Fruit fly (Drosophila melanogaster): ENCODE measurements around the gene CG11664.

DNA sequence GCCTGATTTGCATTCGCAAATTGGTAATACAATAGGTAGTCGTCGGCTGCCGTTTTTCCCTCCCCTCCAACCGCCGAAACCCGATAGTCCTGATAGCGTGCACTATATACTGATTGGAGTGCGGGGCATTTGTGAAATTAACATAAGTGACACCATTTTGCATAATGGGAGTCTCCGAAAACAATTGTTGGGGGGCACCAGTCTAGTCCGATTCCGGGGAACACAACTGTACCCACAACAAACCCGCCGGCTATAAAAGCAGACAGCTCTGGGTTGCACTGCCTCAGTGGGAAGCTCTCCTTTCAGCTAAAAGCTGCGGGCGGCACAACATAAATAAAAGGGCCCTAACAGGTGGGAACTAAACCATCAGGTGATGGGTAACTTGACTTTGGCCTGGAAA, 13.2 kb upstream of the CG11664 start, which contains the start of gene CG14634:
- TF ChIP-seq CTCF (optimal IDR thresholded peaks at IDR 0.05) (no peak), CG8478 (optimal IDR thresholded peaks at IDR 0.05) (no peak)
